Worm (Caenorhabditis elegans) whole organism, young adult: ENCODE results near the gene Y73B6BL.47.
A peak's percentile ranks its signal among the peaks of the same experiment; 100 is the strongest.

Source experiments
- B0261.1 ChIP-seq: sonication (generic microtip); optimal IDR thresholded peaks from 2 replicates; lab custom pipeline; 2016; ENCODE audit warnings: mild to moderate bottlenecking, missing genetic modification characterization, moderate library complexity, missing compliant biosample characterization
- D2030.7 ChIP-seq: fragments of 200-800 bp; sonication (Bioruptor generic); IDR thresholded peaks from 2 replicates; pipeline ENCODE4 v1.3.6; 2022; ENCODE audit warnings: missing genetic modification reagents, missing genetic modification characterization, missing compliant biosample characterization
- F22D6.2 ChIP-seq: sonication (generic microtip); optimal IDR thresholded peaks from 2 replicates; lab custom pipeline; 2016; ENCODE audit warnings: mild to moderate bottlenecking, missing genetic modification characterization, missing compliant biosample characterization
- F37B4.10 ChIP-seq: fragments of 200-800 bp; sonication (Bioruptor generic); IDR thresholded peaks from 2 replicates; pipeline ENCODE4 v1.3.6; 2022; ENCODE audit warnings: missing genetic modification characterization, missing compliant biosample characterization
- F57A8.1 ChIP-seq: fragments of 200-800 bp; sonication (Bioruptor generic); optimal IDR thresholded peaks from 2 replicates; lab custom pipeline; 2018; ENCODE audit warnings: mild to moderate bottlenecking, missing genetic modification characterization, moderate library complexity, missing compliant biosample characterization
- F57C9.4 ChIP-seq: sonication (generic microtip); optimal IDR thresholded peaks from 2 replicates; lab custom pipeline; 2017; ENCODE audit warnings: mild to moderate bottlenecking, missing genetic modification characterization, missing compliant biosample characterization
- K12H6.12 ChIP-seq: fragments of 200-800 bp; sonication (Bioruptor generic); optimal IDR thresholded peaks from 2 replicates; lab custom pipeline; 2018; ENCODE audit warnings: mild to moderate bottlenecking, missing genetic modification characterization, missing compliant biosample characterization
- Y53G8AR.9 ChIP-seq: fragments of 200-800 bp; sonication (Bioruptor generic); conservative IDR thresholded peaks from 2 replicates; pipeline ENCODE4 v1.3.6; 2022; ENCODE audit warnings: missing genetic modification reagents, missing genetic modification characterization, missing compliant biosample characterization
- Y67H2A.10 ChIP-seq: fragments of 200-800 bp; sonication (Bioruptor generic); conservative IDR thresholded peaks from 2 replicates; pipeline ENCODE4 v1.3.6; 2022; ENCODE audit warnings: missing genetic modification reagents, missing genetic modification characterization, missing compliant biosample characterization
- Y79H2A.3 ChIP-seq: fragments of 200-800 bp; sonication (Bioruptor generic); conservative IDR thresholded peaks from 2 replicates; pipeline ENCODE4 v1.3.6; 2022; ENCODE audit warnings: missing genetic modification reagents, missing genetic modification characterization, missing compliant biosample characterization
- Y95B8A.8 ChIP-seq: fragments of 200-800 bp; sonication (Bioruptor generic); IDR thresholded peaks from 2 replicates; pipeline ENCODE4 v1.3.6; 2022; ENCODE audit warnings: missing genetic modification reagents, missing genetic modification characterization, missing compliant biosample characterization
- aptf-3 ChIP-seq: fragments of 200-800 bp; sonication (Bioruptor generic); IDR thresholded peaks from 2 replicates; pipeline ENCODE4 v1.3.6; 2022; ENCODE audit warnings: missing genetic modification characterization, missing compliant biosample characterization
- atf-7 ChIP-seq: sonication (generic microtip); optimal IDR thresholded peaks from 2 replicates; lab custom pipeline; 2017; ENCODE audit warnings: mild to moderate bottlenecking, missing genetic modification characterization, missing compliant biosample characterization
- athp-1 ChIP-seq: sonication (generic microtip); optimal IDR thresholded peaks from 2 replicates; lab custom pipeline; 2017; ENCODE audit warnings: mild to moderate bottlenecking, missing genetic modification characterization, missing compliant biosample characterization
- attf-3 ChIP-seq: fragments of 200-800 bp; sonication (Bioruptor generic); conservative IDR thresholded peaks from 2 replicates; pipeline ENCODE4 v1.3.6; 2022; ENCODE audit warnings: missing genetic modification reagents, missing genetic modification characterization, missing compliant biosample characterization
- attf-5 ChIP-seq: fragments of 200-800 bp; sonication (Bioruptor generic); optimal IDR thresholded peaks from 2 replicates; lab custom pipeline; 2018; ENCODE audit warnings: mild to moderate bottlenecking, missing genetic modification characterization, missing compliant biosample characterization
- bed-1 ChIP-seq: fragments of 200-800 bp; sonication (Bioruptor generic); IDR thresholded peaks from 2 replicates; pipeline ENCODE4 v1.3.6; 2022; ENCODE audit warnings: missing genetic modification reagents, missing genetic modification characterization, missing compliant biosample characterization
- bed-2 ChIP-seq: fragments of 200-800 bp; sonication (Bioruptor generic); IDR thresholded peaks from 2 replicates; pipeline ENCODE4 v1.3.6; 2022; ENCODE audit warnings: missing genetic modification reagents, missing genetic modification characterization, missing compliant biosample characterization
- cebp-1 ChIP-seq, 2 experiments: fragments of 200-800 bp in 1 of 2; sonication (Bioruptor generic) in 1 of 2; sonication (generic microtip) in 1 of 2; IDR thresholded peaks in 1 of 2; optimal IDR thresholded peaks in 1 of 2; 2 replicates each; pipeline versions ENCODE4 v1.3.6 to Lab custom; 2017 to 2022; ENCODE audit warnings: missing compliant biosample characterization in 2 of 2, missing genetic modification characterization in 2 of 2, mild to moderate bottlenecking in 1 of 2, missing genetic modification reagents in 1 of 2, moderate library complexity in 1 of 2
- cebp-2 ChIP-seq: fragments of 200-800 bp; sonication (Bioruptor generic); IDR thresholded peaks from 2 replicates; pipeline ENCODE4 v1.3.6; 2022; ENCODE audit warnings: missing genetic modification characterization, missing compliant biosample characterization
- ceh-100 ChIP-seq: fragments of 200-800 bp; sonication (Bioruptor generic); IDR thresholded peaks from 2 replicates; pipeline ENCODE4 v1.3.6; 2022; ENCODE audit warnings: missing genetic modification reagents, missing genetic modification characterization, missing compliant biosample characterization
- ceh-40 ChIP-seq: fragments of 200-800 bp; sonication (Bioruptor generic); IDR thresholded peaks from 2 replicates; pipeline ENCODE4 v1.3.6; 2022; ENCODE audit warnings: missing genetic modification characterization, missing compliant biosample characterization
- ceh-79 ChIP-seq: sonication (generic microtip); optimal IDR thresholded peaks from 2 replicates; lab custom pipeline; 2017; ENCODE audit warnings: mild to moderate bottlenecking, missing genetic modification characterization, missing compliant biosample characterization
- chd-7 ChIP-seq: sonication (generic microtip); optimal IDR thresholded peaks from 2 replicates; lab custom pipeline; 2016; ENCODE audit warnings: mild to moderate bottlenecking, missing genetic modification characterization, moderate library complexity, missing compliant biosample characterization
- dox-1 ChIP-seq: fragments of 200-800 bp; sonication (Bioruptor generic); IDR thresholded peaks from 2 replicates; pipeline ENCODE4 v1.3.6; 2022; ENCODE audit warnings: missing genetic modification reagents, missing genetic modification characterization, missing compliant biosample characterization
- dpl-1 ChIP-seq: fragments of 150-350 bp; optimal IDR thresholded peaks from 2 replicates; lab custom pipeline; 2014; ENCODE audit warnings: missing biosample characterization, missing genetic modification reagents, missing genetic modification characterization
- egl-18 ChIP-seq: fragments of 200-800 bp; sonication (Bioruptor generic); IDR thresholded peaks from 2 replicates; pipeline ENCODE4 v1.3.6; 2022; ENCODE audit warnings: missing genetic modification reagents, missing genetic modification characterization, missing compliant biosample characterization
- ekl-4 ChIP-seq: fragments of 200-800 bp; sonication (Bioruptor generic); IDR thresholded peaks from 2 replicates; pipeline ENCODE4 v1.3.6; 2022; ENCODE audit warnings: missing genetic modification reagents, missing genetic modification characterization, missing compliant biosample characterization
- fkh-3 ChIP-seq: sonication (generic microtip); optimal IDR thresholded peaks from 2 replicates; lab custom pipeline; 2016; ENCODE audit warnings: mild to moderate bottlenecking, missing genetic modification characterization, missing compliant biosample characterization
- hlh-12 ChIP-seq: sonication (generic microtip); optimal IDR thresholded peaks from 2 replicates; lab custom pipeline; 2016; ENCODE audit warnings: missing genetic modification characterization, missing compliant biosample characterization
- hmg-20 ChIP-seq: fragments of 200-800 bp; sonication (Bioruptor generic); IDR thresholded peaks from 2 replicates; pipeline ENCODE4 v1.3.6; 2022; ENCODE audit warnings: missing genetic modification reagents, missing genetic modification characterization, missing compliant biosample characterization
- hsf-1 ChIP-seq: fragments of 200-800 bp; sonication (Bioruptor generic); IDR thresholded peaks from 2 replicates; pipeline ENCODE4 v1.3.6; 2022; ENCODE audit warnings: missing genetic modification reagents, missing genetic modification characterization, missing compliant biosample characterization
- lag-1 ChIP-seq: fragments of 200-800 bp; sonication (Bioruptor generic); IDR thresholded peaks from 2 replicates; pipeline ENCODE4 v1.3.6; 2022; ENCODE audit warnings: missing genetic modification reagents, missing genetic modification characterization, missing compliant biosample characterization
- let-526 ChIP-seq: fragments of 200-800 bp; sonication (Bioruptor generic); IDR thresholded peaks from 2 replicates; pipeline ENCODE4 v1.3.6; 2022; ENCODE audit warnings: missing genetic modification reagents, missing genetic modification characterization, missing compliant biosample characterization
- lsl-1 ChIP-seq: fragments of 200-800 bp; sonication (Bioruptor generic); optimal IDR thresholded peaks from 2 replicates; lab custom pipeline; 2018; ENCODE audit warnings: mild to moderate bottlenecking, missing genetic modification characterization, moderate library complexity, missing compliant biosample characterization
- madf-10 ChIP-seq: sonication (generic microtip); optimal IDR thresholded peaks from 2 replicates; lab custom pipeline; 2016; ENCODE audit warnings: mild to moderate bottlenecking, missing genetic modification characterization, missing compliant biosample characterization
- mes-4 ChIP-seq: sonication (generic microtip); optimal IDR thresholded peaks from 2 replicates; lab custom pipeline; 2016; ENCODE audit warnings: missing genotype, missing genetic modification characterization, missing compliant biosample characterization
- nfyb-1 ChIP-seq: fragments of 200-800 bp; sonication (Bioruptor generic); IDR thresholded peaks from 2 replicates; pipeline ENCODE4 v1.3.6; 2022; ENCODE audit warnings: missing genetic modification reagents, missing genetic modification characterization, missing compliant biosample characterization
- nhr-27 ChIP-seq: fragments of 200-800 bp; sonication (Bioruptor generic); optimal IDR thresholded peaks from 2 replicates; lab custom pipeline; 2018; ENCODE audit warnings: mild to moderate bottlenecking, missing genetic modification characterization, moderate library complexity, missing compliant biosample characterization
- nhr-90 ChIP-seq: sonication (generic microtip); optimal IDR thresholded peaks from 2 replicates; lab custom pipeline; 2016; ENCODE audit warnings: missing genotype, mild to moderate bottlenecking, missing genetic modification characterization, missing compliant biosample characterization
- pha-4 ChIP-seq: fragments of 150-350 bp; sonication (generic microtip); optimal IDR thresholded peaks from 2 replicates; lab custom pipeline; 2014; ENCODE audit warnings: missing biosample characterization, missing genetic modification reagents, missing genetic modification characterization
- rec-8 ChIP-seq, 2 experiments: sonication (generic microtip); optimal IDR thresholded peaks; 2 replicates each; lab custom pipeline; 2016; ENCODE audit warnings: mild to moderate bottlenecking in 2 of 2, missing genetic modification characterization in 2 of 2, missing genetic modification reagents in 2 of 2, missing genotype in 2 of 2, missing biosample characterization in 1 of 2, missing compliant biosample characterization in 1 of 2, moderate library complexity in 1 of 2
- repo-1 ChIP-seq: sonication (generic microtip); optimal IDR thresholded peaks from 2 replicates; lab custom pipeline; 2017; ENCODE audit warnings: mild to moderate bottlenecking, missing genetic modification characterization, missing compliant biosample characterization
- zfh-2 ChIP-seq: fragments of 200-800 bp; sonication (Bioruptor generic); conservative IDR thresholded peaks from 2 replicates; pipeline ENCODE4 v1.3.6; 2022; ENCODE audit warnings: missing genetic modification reagents, missing genetic modification characterization, missing compliant biosample characterization
- ztf-3 ChIP-seq: fragments of 200-800 bp; sonication (Bioruptor generic); optimal IDR thresholded peaks from 2 replicates; lab custom pipeline; 2018; ENCODE audit warnings: mild to moderate bottlenecking, missing genetic modification characterization, missing compliant biosample characterization

Y73B6BL.47 gene

ce11 chrIV:6333915-6334314, 27.9 kb upstream of the Y73B6BL.47 start, which contains the start of gene blos-2:
Gene blos-2, plus strand, starts transcription at chrIV:6334215.
- TF ChIP-seq repo-1 (tag; lab: Kevin White, UChicago), result peak; percentile 17
- no peak for TF ChIP-seq lag-1 (GFP tag; lab: Robert Waterston, UW)

DNA sequence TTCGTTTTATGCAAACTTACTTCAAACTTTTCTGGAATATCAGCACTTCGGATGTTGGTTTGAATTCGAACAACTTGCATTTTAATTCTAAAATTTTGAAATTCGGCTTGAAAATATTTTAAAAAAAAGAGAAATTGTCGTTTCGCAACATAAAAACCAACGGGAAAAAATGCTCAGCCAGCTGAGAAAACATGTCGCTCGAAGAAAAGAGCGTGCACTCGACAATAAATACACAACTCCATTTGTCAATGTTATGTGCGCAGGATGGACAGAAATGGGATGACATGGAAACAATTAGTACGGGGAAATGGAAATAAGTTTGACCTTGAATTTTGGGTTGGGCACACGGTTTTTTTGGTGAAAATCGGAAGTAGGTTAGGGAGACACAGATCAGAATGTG, 25.9 kb upstream of the Y73B6BL.47 start, which contains the start of gene mif-4:
Gene mif-4, minus strand, starts transcription at position 87 of the 400 bp plus-strand sequence.
- TF ChIP-seq F22D6.2 (tag; lab: Kevin White, UChicago), result no peak
- TF ChIP-seq aptf-3 (GFP tag; lab: Robert Waterston, UW), result no peak
- TF ChIP-seq cebp-1 (GFP tag; IDR thresholded peaks at IDR 0.05; lab: Robert Waterston, UW), result no peak
- peak; percentile 51 for TF ChIP-seq cebp-1 (tag; optimal IDR thresholded peaks at IDR 0.05; lab: Kevin White, UChicago)
- no peak for TF ChIP-seq Y53G8AR.9 (GFP tag; lab: Robert Waterston, UW)
- no peak for TF ChIP-seq hmg-20 (GFP tag; lab: Robert Waterston, UW)
- TF ChIP-seq, all 124 proteins: peak for 1

DNA sequence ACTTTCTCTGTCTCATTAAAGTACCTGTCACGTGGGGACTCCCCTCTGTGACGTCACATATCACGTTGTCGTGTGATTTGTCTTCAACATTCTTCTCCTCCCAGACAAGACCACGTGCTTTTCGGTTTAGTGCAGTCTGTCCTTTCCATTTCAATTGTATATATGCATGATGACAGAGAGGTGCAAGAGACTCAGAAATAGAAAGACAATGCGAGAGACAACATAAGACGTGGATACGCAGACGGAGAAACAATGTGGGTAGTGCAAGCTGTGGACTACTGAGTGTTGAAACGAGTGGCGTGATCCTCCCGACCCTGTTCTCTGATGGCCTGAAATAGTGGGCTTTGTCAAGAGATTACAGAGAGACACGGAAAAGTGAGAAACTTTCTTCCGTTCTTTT, 25.0 kb upstream of the Y73B6BL.47 start:
- TF ChIP-seq let-526 (GFP tag; lab: Robert Waterston, UW), result peak; percentile 83
- no peak for TF ChIP-seq mes-4 (tag; lab: Kevin White, UChicago)
- TF ChIP-seq ztf-3 (GFP tag; lab: Kevin White, UChicago), result peak; percentile 81
- TF ChIP-seq pha-4 (tag; lab: Kevin White, UChicago), result no peak
- 0 out of 2 replicates have a peak, but pooled peaks have one; percentile 19 for TF ChIP-seq F37B4.10 (GFP tag; lab: Robert Waterston, UW)
- TF ChIP-seq nhr-90 (tag; lab: Kevin White, UChicago), result peak; percentile 78
- no peak for TF ChIP-seq rec-8 (tag; optimal IDR thresholded peaks at IDR 0.05; lab: Kevin White, UChicago)
- peak; percentile 83 for TF ChIP-seq madf-10 (tag; lab: Kevin White, UChicago)
- TF ChIP-seq ceh-100 (GFP tag; lab: Robert Waterston, UW), result peak; percentile 45
- TF ChIP-seq B0261.1 (tag; lab: Kevin White, UChicago), result peak; percentile 2
- no peak for TF ChIP-seq nhr-27
- TF ChIP-seq attf-5, result peak; percentile 98
- no peak for TF ChIP-seq F57A8.1 (GFP tag; lab: Kevin White, UChicago)
- 0 out of 2 replicates have a peak, but pooled peaks have one; percentile 41 for TF ChIP-seq ceh-40
- peak; percentile 85 for TF ChIP-seq dox-1 (GFP tag; lab: Robert Waterston, UW)
- TF ChIP-seq repo-1 (tag; lab: Kevin White, UChicago), result peak; percentile 84
- TF ChIP-seq bed-1 (GFP tag; lab: Robert Waterston, UW), result no peak
- no peak for TF ChIP-seq D2030.7
- TF ChIP-seq hlh-12 (tag; lab: Kevin White, UChicago), result no peak
- no peak for TF ChIP-seq Y67H2A.10 (GFP tag; lab: Robert Waterston, UW)
- no peak for TF ChIP-seq egl-18 (GFP tag; lab: Robert Waterston, UW)
- peak; percentile 32; the same call in 1 of the 2 replicates for TF ChIP-seq cebp-2 (GFP tag; lab: Robert Waterston, UW)
- no peak for TF ChIP-seq lsl-1 (GFP tag; lab: Kevin White, UChicago)
- no peak for TF ChIP-seq F57C9.4 (tag; lab: Kevin White, UChicago)
- TF ChIP-seq Y79H2A.3 (GFP tag; lab: Robert Waterston, UW), result no peak
- TF ChIP-seq chd-7 (tag; lab: Kevin White, UChicago), result peak; percentile 97
- TF ChIP-seq zfh-2 (GFP tag; lab: Robert Waterston, UW), result peak; percentile 87
- peak; percentile 17 for TF ChIP-seq ceh-79 (tag; lab: Kevin White, UChicago)
- peak; percentile 89 for TF ChIP-seq ekl-4
- TF ChIP-seq fkh-3 (tag; lab: Kevin White, UChicago), result no peak
- TF ChIP-seq bed-2 (GFP tag; lab: Robert Waterston, UW), result no peak
- peak; percentile 91 for TF ChIP-seq nfyb-1 (GFP tag; lab: Robert Waterston, UW)
- TF ChIP-seq dpl-1 (GFP tag; lab: Kevin White, UChicago), result peak; percentile 16
- peak; percentile 97 for TF ChIP-seq atf-7 (tag; lab: Kevin White, UChicago)
- no peak for TF ChIP-seq attf-3 (GFP tag; lab: Robert Waterston, UW)
- no peak for TF ChIP-seq hsf-1 (GFP tag; lab: Robert Waterston, UW)
- TF ChIP-seq athp-1, result peak; percentile 70
- peak; percentile 77; the same call in 1 of the 2 replicates for TF ChIP-seq Y95B8A.8
- peak; percentile 90 for TF ChIP-seq K12H6.12
